Fruit fly (Drosophila melanogaster) whole organism, adult: ENCODE measurements around the gene His3.3A.

Source experiments
- CG11617 ChIP-seq: fragments of 200-800 bp; sonication (Bioruptor generic); optimal IDR thresholded peaks from 2 replicates; lab custom pipeline; 2017; ENCODE audit warnings: mild to moderate bottlenecking, missing biosample characterization, missing genetic modification reagents, missing genetic modification characterization
- CG12768 ChIP-seq: fragments of 200-800 bp; sonication (Bioruptor generic); optimal IDR thresholded peaks from 2 replicates; lab custom pipeline; 2017; ENCODE audit warnings: missing biosample characterization, missing genetic modification characterization, mild to moderate bottlenecking, moderate library complexity, missing genetic modification reagents
- CG1620 ChIP-seq: fragments of 200-800 bp; sonication (Bioruptor generic); optimal IDR thresholded peaks from 2 replicates; lab custom pipeline; 2016; ENCODE audit warnings: missing biosample characterization, missing genetic modification characterization
- CG33017 ChIP-seq: fragments of 200-800 bp; sonication (Bioruptor generic); optimal IDR thresholded peaks from 2 replicates; lab custom pipeline; 2018; ENCODE audit warnings: missing biosample characterization, mild to moderate bottlenecking, missing genetic modification characterization, moderate library complexity
- CG5204 ChIP-seq: fragments of 200-800 bp; sonication (Bioruptor generic); optimal IDR thresholded peaks from 2 replicates; lab custom pipeline; 2016; ENCODE audit warnings: missing biosample characterization, missing genetic modification characterization
- CG7045 ChIP-seq: fragments of 200-800 bp; sonication (Bioruptor generic); optimal IDR thresholded peaks from 2 replicates; lab custom pipeline; 2017; ENCODE audit warnings: missing biosample characterization, mild to moderate bottlenecking, missing genetic modification characterization
- Clk ChIP-seq: fragments of 200-800 bp; sonication (Bioruptor generic); optimal IDR thresholded peaks from 2 replicates; lab custom pipeline; 2017; ENCODE audit warnings: missing biosample characterization, missing genetic modification characterization
- Crg-1 ChIP-seq: fragments of 200-800 bp; sonication (Bioruptor generic); optimal IDR thresholded peaks from 2 replicates; lab custom pipeline; 2016; ENCODE audit warnings: missing biosample characterization, missing genetic modification characterization
- Mnt ChIP-seq: fragments of 200-800 bp; sonication (Bioruptor generic); optimal IDR thresholded peaks from 2 replicates; lab custom pipeline; 2016; ENCODE audit warnings: missing biosample characterization, mild to moderate bottlenecking, missing genetic modification characterization
- cnc ChIP-seq, 2 experiments: fragments of >200 bp; optimal IDR thresholded peaks; 2 replicates each; lab custom pipeline; 2017
- kay ChIP-seq: fragments of 200-800 bp; sonication (Bioruptor generic); peaks from one replicate; lab custom pipeline; 2016; ENCODE audit warnings: missing biosample characterization, missing genetic modification characterization, borderline replicate concordance
- ovo ChIP-seq: fragments of 200-800 bp; sonication (Bioruptor generic); optimal IDR thresholded peaks from 2 replicates; lab custom pipeline; 2016; ENCODE audit warnings: missing biosample characterization, missing genetic modification characterization
- toe ChIP-seq: fragments of 200-800 bp; sonication (Bioruptor generic); optimal IDR thresholded peaks from 2 replicates; lab custom pipeline; 2016; ENCODE audit warnings: missing biosample characterization, missing genetic modification characterization

DNA sequence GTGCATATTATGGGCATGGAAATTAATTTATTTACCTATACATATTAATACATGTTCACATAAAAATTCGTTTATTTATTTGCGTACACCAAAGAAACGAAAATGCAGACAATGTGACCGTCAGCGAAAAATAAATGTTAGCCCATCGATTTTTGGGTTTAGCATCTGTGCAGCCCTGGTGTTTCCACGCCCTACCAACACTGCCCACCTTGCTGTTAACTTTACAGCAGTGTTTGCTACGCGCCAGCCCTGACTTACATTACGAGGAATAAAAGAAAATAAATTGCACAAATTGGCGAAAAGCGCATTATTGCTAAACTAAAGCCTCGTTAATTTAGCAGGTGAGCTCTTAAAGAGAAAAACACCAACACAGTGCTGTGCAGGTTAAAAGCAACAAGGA, 11.8 kb upstream of the His3.3A start, which contains the start of the genes CG33995, CG44000 and CG44001:
- no peak for TF ChIP-seq CG33017 (tag; lab: Kevin White, UChicago)
- TF ChIP-seq kay (GFP tag; lab: Kevin White, UChicago), result no peak
- TF ChIP-seq CG7045 (GFP tag; lab: Kevin White, UChicago), result no peak
- TF ChIP-seq CG11617 (GFP tag; lab: Kevin White, UChicago), result peak; percentile 22
- TF ChIP-seq CG5204, result no peak
- TF ChIP-seq toe (GFP tag; lab: Kevin White, UChicago), result peak; percentile 62
- TF ChIP-seq CG1620 (GFP tag; lab: Kevin White, UChicago), result peak; percentile 81
- peak; percentile 63 for TF ChIP-seq Crg-1 (GFP tag; lab: Kevin White, UChicago)
- peak; percentile 53 for TF ChIP-seq Clk (GFP tag; lab: Kevin White, UChicago)
- TF ChIP-seq cnc (optimal IDR thresholded peaks at IDR 0.05; lab: Kevin White, UChicago), result no peak
- TF ChIP-seq CG12768, result no peak
- TF ChIP-seq ovo, result no peak
- TF ChIP-seq Mnt, result peak; percentile 75
